Fruit fly (Drosophila melanogaster): ENCODE data around the gene CG4884.

CG4884 gene

dm6 chr3R:27919385-27919789, 39.7 kb downstream of the CG4884 start, which contains the start of gene Boh1 (continued):
- TF ChIP-seq HLHmδ (GFP tag; optimal IDR thresholded peaks at IDR 0.05) (no peak), CG10959 (GFP tag; IDR thresholded peaks at IDR 0.05) (no peak), CG4820 (GFP tag; optimal IDR thresholded peaks at IDR 0.05) (no peak), Ravus (GFP tag; IDR thresholded peaks at IDR 0.05) (no peak), org-1 (GFP tag; optimal IDR thresholded peaks at IDR 0.05) (no peak), Kr (GFP tag; optimal IDR thresholded peaks at IDR 0.05) (no peak), CG3407 (GFP tag; optimal IDR thresholded peaks at IDR 0.05) (peak; percentile 10), Ets97D (GFP tag; optimal IDR thresholded peaks at IDR 0.05) (peak; percentile 23), Mrtf (GFP tag; IDR thresholded peaks at IDR 0.05) (no peak), CG30431 (GFP tag; optimal IDR thresholded peaks at IDR 0.05) (no peak), tx (GFP tag; optimal IDR thresholded peaks at IDR 0.05) (no peak), PHDP (tag; optimal IDR thresholded peaks at IDR 0.05) (peak; percentile 52), sd (tag; optimal IDR thresholded peaks at IDR 0.05) (no peak), Hr51 (GFP tag; optimal IDR thresholded peaks at IDR 0.05) (peak in 1 of 2 experiments; percentile 24), row (GFP tag; IDR thresholded peaks at IDR 0.05) (peak; percentile 90), CG13775 (GFP tag; optimal IDR thresholded peaks at IDR 0.05) (peak; percentile 26), CG34224 (GFP tag; IDR thresholded peaks at IDR 0.05; ENCODE audit: partially characterized antibody) (no peak), Dfd (GFP tag; optimal IDR thresholded peaks at IDR 0.05) (no peak), CG8924 (tag; optimal IDR thresholded peaks at IDR 0.05) (peak; percentile 62), CTCF (GFP tag; optimal IDR thresholded peaks at IDR 0.05) (no peak), CG18764 (GFP tag; optimal IDR thresholded peaks at IDR 0.05) (peak; percentile 6), Fer2 (tag; optimal IDR thresholded peaks at IDR 0.05) (peak; percentile 32), phol (tag; optimal IDR thresholded peaks at IDR 0.05) (peak; percentile 81), slbo (GFP tag; IDR thresholded peaks at IDR 0.05) (peak; percentile 25; the same call in 1 of the 2 replicates), CG15514 (GFP tag; optimal IDR thresholded peaks at IDR 0.05) (peak; percentile 54), CG12299 (tag; optimal IDR thresholded peaks at IDR 0.05) (peak; percentile 15), jigr1 (GFP tag; IDR thresholded peaks at IDR 0.05) (no peak; the same call in 2 of the 3 replicates), CG15011 (GFP tag; optimal IDR thresholded peaks at IDR 0.05) (no peak), CG13424 (tag; optimal IDR thresholded peaks at IDR 0.05) (peak; percentile 51), tll (GFP tag; optimal IDR thresholded peaks at IDR 0.05) (no peak), grn (GFP tag; optimal IDR thresholded peaks at IDR 0.05) (no peak), CG8478 (optimal IDR thresholded peaks at IDR 0.05) (no peak), E2f1 (GFP tag; IDR thresholded peaks at IDR 0.05) (no peak), CG7963 (GFP tag; IDR thresholded peaks at IDR 0.05; ENCODE audit: partially characterized antibody) (no peak), CG11456 (GFP tag; IDR thresholded peaks at IDR 0.05) (no peak), Fer1 (GFP tag; optimal IDR thresholded peaks at IDR 0.05) (peak; percentile 53), shn (GFP tag; optimal IDR thresholded peaks at IDR 0.05) (no peak), CG1024 (GFP tag; IDR thresholded peaks at IDR 0.05) (no peak), wor (GFP tag; IDR thresholded peaks at IDR 0.05) (no peak), pum (GFP tag; optimal IDR thresholded peaks at IDR 0.05) (no peak), Rfx (GFP tag; IDR thresholded peaks at IDR 0.05) (0 out of 2 replicates have a peak, but pooled peaks have one; percentile 13), btn (GFP tag; optimal IDR thresholded peaks at IDR 0.05) (no peak), gcm2 (GFP tag; optimal IDR thresholded peaks at IDR 0.05) (no peak), schlank (tag; optimal IDR thresholded peaks at IDR 0.05) (no peak), aop (GFP tag; IDR thresholded peaks at IDR 0.05) (no peak), CkIIα-i1 (GFP tag; IDR thresholded peaks at IDR 0.05) (no peak), GATAe (GFP tag; conservative IDR thresholded peaks at IDR 0.05) (no peak), Antp (GFP tag; optimal IDR thresholded peaks at IDR 0.05) (no peak), chn (GFP tag; optimal IDR thresholded peaks at IDR 0.05) (no peak), fu2 (GFP tag; optimal IDR thresholded peaks at IDR 0.05) (no peak), CG17359 (tag; optimal IDR thresholded peaks at IDR 0.05) (peak; percentile 26), scrt (GFP tag; optimal IDR thresholded peaks at IDR 0.05) (peak; percentile 21), D19A (tag; optimal IDR thresholded peaks at IDR 0.05) (peak; percentile 40)
